Worm (Caenorhabditis elegans) whole organism, midembryonic: ENCODE data around the gene lurp-4.

Experiments used
- cog-1 ChIP-seq: sonication (generic microtip); optimal IDR thresholded peaks from 2 replicates; lab custom pipeline; 2016; ENCODE audit warnings: missing genetic modification characterization, missing compliant biosample characterization
- flt-1 ChIP-seq: fragments of 200-800 bp; sonication (Bioruptor generic); IDR thresholded peaks from 2 replicates; pipeline ENCODE4 v1.3.6; 2022; ENCODE audit warnings: missing genetic modification characterization, missing compliant biosample characterization
- klf-2 ChIP-seq: fragments of 200-800 bp; sonication (Bioruptor generic); conservative IDR thresholded peaks from 2 replicates; pipeline ENCODE4 v1.3.6; 2022; ENCODE audit warnings: missing genetic modification reagents, missing genetic modification characterization, missing compliant biosample characterization
- med-1 ChIP-seq: sonication (generic microtip); optimal IDR thresholded peaks from 2 replicates; lab custom pipeline; 2017; ENCODE audit warnings: missing genetic modification characterization, mild to moderate bottlenecking, missing compliant biosample characterization, antibody characterized with exemption, missing genetic modification reagents; ENCODE audit not compliant: insufficient read depth
- ref-1 ChIP-seq: fragments of 200-800 bp; sonication (Bioruptor generic); conservative IDR thresholded peaks from 2 replicates; pipeline ENCODE4 v1.3.6; 2022; ENCODE audit warnings: missing genetic modification reagents, missing genetic modification characterization, missing compliant biosample characterization
- tab-1 ChIP-seq: fragments of 200-800 bp; sonication (Bioruptor generic); IDR thresholded peaks from 2 replicates; pipeline ENCODE4 v1.3.6; 2022; ENCODE audit warnings: missing genetic modification characterization, missing compliant biosample characterization
- ztf-23 ChIP-seq: fragments of 200-800 bp; sonication (Bioruptor generic); IDR thresholded peaks from 2 replicates; pipeline ENCODE4 v1.3.6; 2022; ENCODE audit warnings: missing genetic modification reagents, missing genetic modification characterization, missing compliant biosample characterization
- ztf-29 ChIP-seq: fragments of 200-800 bp; sonication (Bioruptor generic); IDR thresholded peaks from 2 replicates; pipeline ENCODE4 v1.3.6; 2022; ENCODE audit warnings: missing genetic modification reagents, missing genetic modification characterization, missing compliant biosample characterization

DNA sequence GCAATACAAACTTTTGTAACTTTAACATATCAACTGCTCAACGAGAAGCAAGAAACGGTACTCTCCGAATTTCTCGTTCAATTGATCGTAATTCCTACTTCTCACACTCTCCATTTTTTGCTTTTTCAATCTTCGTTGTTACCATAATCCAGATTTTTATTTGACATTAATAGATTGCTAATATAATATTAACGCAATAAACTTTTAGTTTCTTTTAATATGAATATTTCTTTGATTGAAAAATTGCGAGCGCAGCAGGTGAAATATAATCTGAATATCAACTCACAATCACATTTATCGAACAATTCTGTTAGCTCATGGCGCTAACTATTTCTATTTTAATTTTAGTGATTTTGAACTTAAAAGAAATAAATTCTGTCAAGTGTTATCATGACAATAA lies at the start of gene lurp-4:
- TF ChIP-seq flt-1 (GFP tag; lab: Robert Waterston, UW) (no peak), ztf-23 (no peak), med-1 (GFP tag; lab: Kevin White, UChicago) (no peak), ref-1 (GFP tag; lab: Robert Waterston, UW) (no peak), klf-2 (no peak), tab-1 (no peak), ztf-29 (GFP tag; lab: Robert Waterston, UW) (no peak), cog-1 (tag; lab: Kevin White, UChicago) (no peak)
